Fruit fly (Drosophila melanogaster) whole organism, wandering third instar larva: ENCODE data around the gene Nepl6.

Source experiments
- Abd-B ChIP-seq: fragments of >200 bp; optimal IDR thresholded peaks from 2 replicates; lab custom pipeline; 2017; ENCODE audit warnings: missing biosample characterization, missing genetic modification characterization
- CG32264 ChIP-seq: fragments of 200-800 bp; sonication (Bioruptor generic); optimal IDR thresholded peaks from 2 replicates; lab custom pipeline; 2016; ENCODE audit warnings: missing biosample characterization, missing genetic modification characterization
- CG9705 ChIP-seq: fragments of 200-800 bp; sonication (Bioruptor generic); optimal IDR thresholded peaks from 2 replicates; lab custom pipeline; 2018; ENCODE audit warnings: missing biosample characterization, mild to moderate bottlenecking, missing genetic modification characterization
- CrebA ChIP-seq: fragments of 200-800 bp; sonication (Bioruptor generic); optimal IDR thresholded peaks from 2 replicates; lab custom pipeline; 2016; ENCODE audit warnings: missing biosample characterization, mild to moderate bottlenecking, missing genetic modification characterization, borderline replicate concordance
- Dif ChIP-seq: fragments of 200-275, 200-300 bp; sonication (Bioruptor generic); optimal IDR thresholded peaks from 2 replicates; lab custom pipeline; 2018; ENCODE audit warnings: missing biosample characterization, missing genetic modification characterization; ENCODE audit not compliant: partially characterized antibody
- GATAd ChIP-seq: sonication (Bioruptor generic); optimal IDR thresholded peaks from 2 replicates; lab custom pipeline; 2016; ENCODE audit warnings: missing biosample characterization, missing genetic modification characterization
- Hnf4 ChIP-seq: fragments of 200-800 bp; sonication (Bioruptor generic); optimal IDR thresholded peaks from 2 replicates; lab custom pipeline; 2016; ENCODE audit warnings: missing biosample characterization, mild to moderate bottlenecking, missing genetic modification characterization
- Hr78 ChIP-seq: fragments of >200 bp; optimal IDR thresholded peaks from 2 replicates; lab custom pipeline; 2017; ENCODE audit warnings: missing biosample characterization, missing genetic modification characterization
- Hr83 ChIP-seq: fragments of 200-300 bp; sonication (Bioruptor generic); optimal IDR thresholded peaks from 2 replicates; lab custom pipeline; 2016; ENCODE audit warnings: missing biosample characterization, mild to moderate bottlenecking, missing genetic modification characterization, moderate library complexity; ENCODE audit not compliant: poor library complexity, severe bottlenecking
- Jra ChIP-seq: sonication (Bioruptor generic); optimal IDR thresholded peaks from 2 replicates; lab custom pipeline; 2016; ENCODE audit warnings: missing biosample characterization, missing genetic modification characterization
- OdsH ChIP-seq: fragments of 200-800 bp; sonication (Bioruptor generic); optimal IDR thresholded peaks from 2 replicates; lab custom pipeline; 2016; ENCODE audit warnings: missing biosample characterization, mild to moderate bottlenecking, missing genetic modification characterization
- Rel ChIP-seq, 2 experiments: fragments of 200-800 bp; sonication (Bioruptor generic) in 1 of 2; optimal IDR thresholded peaks; 2 replicates in 1 of 2; 3 replicates in 1 of 2; lab custom pipeline; 2016 to 2019; ENCODE audit warnings: mild to moderate bottlenecking in 2 of 2, missing biosample characterization in 2 of 2, missing genetic modification characterization in 2 of 2, moderate library complexity in 1 of 2
- Sp1 ChIP-seq: fragments of 200-800 bp; sonication (Bioruptor generic); optimal IDR thresholded peaks from 3 replicates; lab custom pipeline; 2019; ENCODE audit warnings: missing biosample characterization, mild to moderate bottlenecking, missing genetic modification characterization, moderate library complexity
- Vsx2 ChIP-seq: fragments of 200-300, 225-300 bp; sonication (Bioruptor generic); optimal IDR thresholded peaks from 2 replicates; lab custom pipeline; 2018; ENCODE audit warnings: missing biosample characterization, missing genetic modification characterization; ENCODE audit not compliant: partially characterized antibody
- brk ChIP-seq: fragments of 200-800 bp; sonication (Bioruptor generic); optimal IDR thresholded peaks from 2 replicates; lab custom pipeline; 2016; ENCODE audit warnings: missing biosample characterization, mild to moderate bottlenecking, missing genetic modification characterization
- dl ChIP-seq, 2 experiments: fragments of 175-275, 200-275 bp in 1 of 2; fragments of 200-275 bp in 1 of 2; sonication (Bioruptor generic); optimal IDR thresholded peaks; lab custom pipeline; 2018; ENCODE audit warnings: mild to moderate bottlenecking in 2 of 2, missing biosample characterization in 2 of 2, missing genetic modification characterization in 2 of 2, moderate library complexity in 2 of 2; ENCODE audit not compliant: partially characterized antibody in 2 of 2, insufficient read depth in 1 of 2
- dmrt93B ChIP-seq: fragments of 200-800 bp; sonication (Bioruptor generic); optimal IDR thresholded peaks from 2 replicates; lab custom pipeline; 2018; ENCODE audit warnings: missing biosample characterization, mild to moderate bottlenecking, missing genetic modification characterization
- dsf ChIP-seq: sonication (Bioruptor generic); optimal IDR thresholded peaks from 2 replicates; lab custom pipeline; 2016; ENCODE audit warnings: missing biosample characterization, missing genetic modification characterization, borderline replicate concordance
- ey ChIP-seq: fragments of 200-800 bp; sonication (Bioruptor generic); optimal IDR thresholded peaks from 2 replicates; lab custom pipeline; 2016; ENCODE audit warnings: missing biosample characterization, missing genetic modification characterization
- fru ChIP-seq: fragments of 200-800 bp; sonication (Bioruptor generic); optimal IDR thresholded peaks from 3 replicates; lab custom pipeline; 2016; ENCODE audit warnings: missing biosample characterization, mild to moderate bottlenecking, missing genetic modification characterization
- h ChIP-seq: fragments of 200-800 bp; sonication (Bioruptor generic); optimal IDR thresholded peaks from 3 replicates; lab custom pipeline; 2016; ENCODE audit warnings: missing biosample characterization, mild to moderate bottlenecking, missing genetic modification characterization
- jim ChIP-seq: fragments of 175-275, 200-325 bp; sonication (Bioruptor generic); optimal IDR thresholded peaks from 2 replicates; lab custom pipeline; 2016; ENCODE audit warnings: missing biosample characterization, mild to moderate bottlenecking, missing genetic modification characterization
- lola ChIP-seq: fragments of >200 bp; optimal IDR thresholded peaks from 2 replicates; lab custom pipeline; 2017; ENCODE audit warnings: missing biosample characterization, missing genetic modification characterization
- pan ChIP-seq: fragments of >200 bp; optimal IDR thresholded peaks from 2 replicates; lab custom pipeline; 2017
- psq ChIP-seq: fragments of 200-800 bp; sonication (Bioruptor generic); optimal IDR thresholded peaks from 3 replicates; lab custom pipeline; 2017; ENCODE audit warnings: missing biosample characterization, mild to moderate bottlenecking, missing genetic modification characterization, moderate library complexity
- rgr ChIP-seq: fragments of 200-800 bp; sonication (Bioruptor generic); optimal IDR thresholded peaks from 3 replicates; lab custom pipeline; 2016; ENCODE audit warnings: missing biosample characterization, mild to moderate bottlenecking, missing genetic modification characterization
- sage ChIP-seq: fragments of 200-800 bp; sonication (Bioruptor generic); optimal IDR thresholded peaks from 2 replicates; lab custom pipeline; 2016; ENCODE audit warnings: missing biosample characterization, mild to moderate bottlenecking, missing genetic modification characterization
- sv ChIP-seq: fragments of 200-800 bp; sonication (Bioruptor generic); optimal IDR thresholded peaks from 3 replicates; lab custom pipeline; 2016; ENCODE audit warnings: missing biosample characterization, missing genetic modification characterization
- tai ChIP-seq: sonication (Bioruptor generic); optimal IDR thresholded peaks from 2 replicates; lab custom pipeline; 2016; ENCODE audit warnings: missing biosample characterization, missing genetic modification characterization
- usp ChIP-seq: fragments of >200 bp; optimal IDR thresholded peaks from 2 replicates; lab custom pipeline; 2017; ENCODE audit warnings: missing biosample characterization, missing genetic modification characterization
- woc ChIP-seq: sonication (Bioruptor generic); optimal IDR thresholded peaks from 2 replicates; lab custom pipeline; 2016; ENCODE audit warnings: missing biosample characterization, mild to moderate bottlenecking, missing genetic modification characterization

The Nepl6 gene

dm6 chr2L:6371025-6371641 lies 14.2 kb downstream of the Nepl6 start:
- no peak for TF ChIP-seq Abd-B (GFP tag; lab: Kevin White, UChicago)
- no peak for TF ChIP-seq Rel (GFP tag; optimal IDR thresholded peaks at IDR 0.05; lab: Kevin White, UChicago)
- TF ChIP-seq Rel (tag; optimal IDR thresholded peaks at IDR 0.05; lab: Kevin White, UChicago), result peak; percentile 2

dm6 chr2L:6369286-6369685 lies 16.0 kb downstream of the Nepl6 start:
- TF ChIP-seq Jra (GFP tag; lab: Kevin White, UChicago) (no peak), woc (GFP tag; lab: Kevin White, UChicago) (no peak), sv (no peak), CG9705 (GFP tag; lab: Kevin White, UChicago) (no peak)

DNA sequence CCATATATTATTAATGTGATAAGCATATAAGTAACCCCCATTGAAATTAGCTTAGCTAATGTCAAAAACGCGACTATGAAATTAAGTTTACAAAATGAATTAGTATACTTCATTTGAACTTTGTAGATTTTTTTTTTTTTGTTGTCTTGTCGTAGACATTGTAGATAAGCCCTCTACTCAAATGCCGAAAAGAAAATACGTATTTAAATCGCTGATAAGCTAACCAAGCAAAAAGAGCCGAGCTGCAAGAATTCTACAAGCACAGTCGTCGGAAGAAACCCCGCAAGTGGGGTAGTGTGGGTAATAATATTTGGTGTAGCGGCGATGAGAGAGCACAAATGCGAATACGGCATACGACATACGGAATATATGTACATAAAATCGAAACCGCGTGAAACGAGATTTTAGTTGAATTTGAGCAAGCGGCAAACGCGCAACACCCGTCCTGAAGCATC lies 17.8 kb downstream of the Nepl6 start, which contains the start of gene Nepl4:
Nepl4 (plus strand) TSS at position 405 of the 455 bp plus-strand sequence.
- TF ChIP-seq Hr83 (GFP tag; lab: Kevin White, UChicago), result no peak
- TF ChIP-seq CG32264 (GFP tag; lab: Kevin White, UChicago), result no peak
- no peak for TF ChIP-seq Rel (GFP tag; optimal IDR thresholded peaks at IDR 0.05; lab: Kevin White, UChicago)
- TF ChIP-seq Rel (tag; optimal IDR thresholded peaks at IDR 0.05; lab: Kevin White, UChicago), result peak; percentile 65
- TF ChIP-seq usp (GFP tag; lab: Kevin White, UChicago), result no peak

DNA sequence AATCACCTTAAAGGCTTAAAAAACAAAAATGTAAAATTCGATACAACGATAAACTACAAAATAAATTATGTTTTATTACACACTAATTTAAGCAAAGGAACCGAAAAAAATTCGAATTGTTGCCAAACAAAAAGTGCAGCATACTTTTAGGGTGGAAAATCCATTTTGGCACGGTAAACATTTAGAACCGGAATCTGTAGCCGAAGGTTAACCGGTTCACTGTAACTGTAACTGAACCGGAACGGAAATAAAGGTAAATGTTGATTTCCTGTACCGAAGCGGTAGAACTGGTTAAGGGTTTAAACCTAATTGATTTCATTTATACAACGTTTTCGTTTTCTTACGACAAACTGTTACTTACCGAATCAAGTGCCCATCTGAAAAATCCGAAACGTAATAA lies 18.4 kb downstream of the Nepl6 start:
- TF ChIP-seq rgr (GFP tag; lab: Kevin White, UChicago), result no peak
- no peak for TF ChIP-seq sage
- no peak for TF ChIP-seq Hnf4 (GFP tag; lab: Kevin White, UChicago)
- no peak for TF ChIP-seq dsf (GFP tag; lab: Kevin White, UChicago)
- no peak for TF ChIP-seq pan (lab: Kevin White, UChicago)
- TF ChIP-seq Hr83 (GFP tag; lab: Kevin White, UChicago), result no peak
- no peak for TF ChIP-seq brk (GFP tag; lab: Kevin White, UChicago)
- no peak for TF ChIP-seq fru (GFP tag; lab: Kevin White, UChicago)
- no peak for TF ChIP-seq OdsH (GFP tag; lab: Kevin White, UChicago)
- no peak for TF ChIP-seq tai
- TF ChIP-seq Vsx2 (GFP tag; lab: Kevin White, UChicago), result no peak
- TF ChIP-seq ey, result no peak
- no peak for TF ChIP-seq Hr78 (GFP tag; lab: Kevin White, UChicago)
- no peak for TF ChIP-seq GATAd (GFP tag; lab: Kevin White, UChicago)

dm6 chr2L:6360059-6360458 lies 25.3 kb downstream of the Nepl6 start:
- no peak for TF ChIP-seq dmrt93B (GFP tag; lab: Kevin White, UChicago)
- no peak for TF ChIP-seq sage
- no peak for TF ChIP-seq pan (lab: Kevin White, UChicago)
- no peak for TF ChIP-seq tai
- no peak for TF ChIP-seq Hnf4 (GFP tag; lab: Kevin White, UChicago)
- TF ChIP-seq dl (GFP tag; optimal IDR thresholded peaks at IDR 0.05; lab: Kevin White, UChicago; ENCODE audit: insufficient read depth in 1 of 2, partially characterized antibody in 2 of 2), result no peak
- no peak for TF ChIP-seq CrebA
- no peak for TF ChIP-seq woc (GFP tag; lab: Kevin White, UChicago)
- no peak for TF ChIP-seq Hr83 (GFP tag; lab: Kevin White, UChicago)
- no peak for TF ChIP-seq psq (GFP tag; lab: Kevin White, UChicago)
- TF ChIP-seq brk (GFP tag; lab: Kevin White, UChicago), result no peak
- TF ChIP-seq Rel (GFP tag; optimal IDR thresholded peaks at IDR 0.05; lab: Kevin White, UChicago), result no peak
- TF ChIP-seq Rel (tag; optimal IDR thresholded peaks at IDR 0.05; lab: Kevin White, UChicago), result no peak

- TF ChIP-seq sage (no peak), Jra (GFP tag; lab: Kevin White, UChicago) (no peak), sv (no peak), Hr78 (GFP tag; lab: Kevin White, UChicago) (no peak), CG9705 (GFP tag; lab: Kevin White, UChicago) (no peak), usp (GFP tag; lab: Kevin White, UChicago) (no peak), Abd-B (GFP tag; lab: Kevin White, UChicago) (no peak), fru (GFP tag; lab: Kevin White, UChicago) (no peak), Sp1 (no peak), jim (GFP tag; lab: Kevin White, UChicago) (no peak), lola (GFP tag; lab: Kevin White, UChicago) (no peak), Dif (GFP tag; lab: Kevin White, UChicago) (no peak), dl (GFP tag; optimal IDR thresholded peaks at IDR 0.05; lab: Kevin White, UChicago; ENCODE audit: insufficient read depth in 1 of 2, partially characterized antibody in 2 of 2) (no peak), psq (GFP tag; lab: Kevin White, UChicago) (no peak), rgr (GFP tag; lab: Kevin White, UChicago) (no peak), h (GFP tag; lab: Kevin White, UChicago) (no peak), dsf (GFP tag; lab: Kevin White, UChicago) (no peak), dmrt93B (GFP tag; lab: Kevin White, UChicago) (no peak)
Measured at dm6 chr2L:6358218-6358617, 27.1 kb downstream of the Nepl6 start, which contains the start of gene CG9500. Gene CG9500, minus strand, starts transcription at chr2L:6358318.
